Worm (Caenorhabditis elegans): Measurements from ENCODE around the gene sro-1.

DNA sequence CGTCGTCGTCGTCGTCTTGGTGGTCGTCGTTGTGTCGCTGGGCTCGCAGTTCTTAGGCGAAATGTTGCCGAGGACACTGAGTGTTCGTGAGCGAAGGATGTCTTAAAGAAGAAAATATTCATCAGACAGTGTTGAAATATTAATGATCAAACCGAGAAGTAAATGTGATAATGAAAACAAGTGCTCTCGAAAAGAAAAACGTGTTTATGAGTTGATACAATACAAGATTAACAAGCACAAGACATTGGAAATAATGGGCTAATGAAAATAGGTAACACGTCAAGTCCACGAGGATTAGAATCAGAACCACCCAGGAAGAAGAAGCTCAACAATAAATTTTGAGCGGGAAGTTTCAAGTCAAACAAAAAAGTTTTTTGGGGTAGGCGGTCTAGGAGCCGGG, 53.5 kb downstream of the sro-1 start, which contains the start of gene K02A2.5:
- TF ChIP-seq unc-62 (GFP tag; optimal IDR thresholded peaks at IDR 0.05) = no peak
- no peak for TF ChIP-seq nhr-11 (tag; optimal IDR thresholded peaks at IDR 0.05)
- no peak for TF ChIP-seq zag-1 (tag; optimal IDR thresholded peaks at IDR 0.05)
- TF ChIP-seq snpc-4 (tag; optimal IDR thresholded peaks at IDR 0.05) = no peak
